Worm (Caenorhabditis elegans) whole organism, L4/young adult: ENCODE measurements around the gene lys-2.

Source experiments
- W03F9.2 ChIP-seq: fragments of 150-350 bp; optimal IDR thresholded peaks from 2 replicates; lab custom pipeline; 2014; ENCODE audit warnings: missing biosample characterization, missing genetic modification characterization
- dao-5 ChIP-seq: sonication (generic microtip); optimal IDR thresholded peaks from 2 replicates; lab custom pipeline; 2016; ENCODE audit warnings: missing genotype, missing genetic modification characterization, moderate library complexity, missing compliant biosample characterization
- him-1 ChIP-seq: sonication (generic microtip); optimal IDR thresholded peaks from 2 replicates; lab custom pipeline; 2016; ENCODE audit warnings: missing genotype, missing genetic modification reagents, missing genetic modification characterization, missing compliant biosample characterization

DNA sequence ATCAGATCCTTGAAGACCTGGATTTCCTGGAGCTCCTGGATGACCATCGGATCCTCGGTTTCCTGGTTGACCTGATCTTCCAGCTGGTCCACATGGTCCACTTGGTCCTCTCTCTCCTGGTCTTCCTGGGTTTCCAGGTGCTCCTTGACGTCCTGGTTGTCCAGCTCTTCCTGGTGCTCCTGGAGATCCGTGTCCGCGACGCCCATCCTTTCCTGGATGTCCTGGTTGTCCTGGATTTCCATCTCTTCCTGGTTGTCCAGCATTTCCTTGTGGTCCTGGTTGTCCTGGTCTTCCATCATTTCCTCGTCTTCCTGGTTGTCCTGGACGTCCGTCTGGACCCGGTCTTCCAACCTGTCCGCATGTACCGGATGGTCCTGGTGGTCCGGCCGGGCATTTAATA lies 10.6 kb upstream of the lys-2 start:
- TF ChIP-seq him-1 (tag; lab: Kevin White, UChicago): no peak
- no peak for TF ChIP-seq W03F9.2 (tag; lab: Kevin White, UChicago)
- TF ChIP-seq dao-5 (tag; lab: Kevin White, UChicago): no peak
